Worm (Caenorhabditis elegans) whole organism, mixed stage, embryonic: ENCODE measurements around the gene col-87.

Experiments
- blmp-1 ChIP-seq: fragments of 150-350 bp; optimal IDR thresholded peaks from 2 replicates; lab custom pipeline; 2014; ENCODE audit warnings: missing biosample characterization, missing genetic modification characterization
- ceh-43 ChIP-seq: fragments of 200-800 bp; sonication (Bioruptor generic); optimal IDR thresholded peaks from 2 replicates; lab custom pipeline; 2018; ENCODE audit warnings: mild to moderate bottlenecking, missing genetic modification characterization, moderate library complexity, missing compliant biosample characterization
- elt-3 ChIP-seq: fragments of 150-350 bp; optimal IDR thresholded peaks from 2 replicates; lab custom pipeline; 2014; ENCODE audit warnings: missing biosample characterization, missing genetic modification characterization
- lsy-2 ChIP-seq: fragments of 150-350 bp; optimal IDR thresholded peaks from 2 replicates; lab custom pipeline; 2014; ENCODE audit warnings: missing biosample characterization, missing genetic modification characterization
- mep-1 ChIP-seq: fragments of 150-350 bp; optimal IDR thresholded peaks from 2 replicates; lab custom pipeline; 2017; ENCODE audit warnings: missing biosample characterization, missing genetic modification reagents, missing genetic modification characterization, inconsistent platforms
- mls-2 ChIP-seq: sonication (generic microtip); optimal IDR thresholded peaks from 2 replicates; lab custom pipeline; 2016; ENCODE audit warnings: mild to moderate bottlenecking, missing genetic modification characterization, moderate library complexity, missing compliant biosample characterization
- nhr-28 ChIP-seq: fragments of 150-350 bp; optimal IDR thresholded peaks from 2 replicates; lab custom pipeline; 2014; ENCODE audit warnings: missing biosample characterization, missing genetic modification characterization
- nhr-76 ChIP-seq: sonication (generic microtip); optimal IDR thresholded peaks from 2 replicates; lab custom pipeline; 2017; ENCODE audit warnings: missing biosample characterization, missing genetic modification characterization
- unc-39 ChIP-seq: fragments of 150-350 bp; optimal IDR thresholded peaks from 2 replicates; lab custom pipeline; 2014; ENCODE audit warnings: missing biosample characterization, missing genetic modification characterization
- unc-62 ChIP-seq: fragments of 150-350 bp; optimal IDR thresholded peaks from 2 replicates; lab custom pipeline; 2014; ENCODE audit warnings: missing biosample characterization, missing genetic modification reagents, missing genetic modification characterization
- zip-8 ChIP-seq: fragments of 150-350 bp; optimal IDR thresholded peaks from 2 replicates; lab custom pipeline; 2014; ENCODE audit warnings: missing biosample characterization, missing genetic modification characterization

ce11 chrII:14112842-14113241, 18.4 kb upstream of the col-87 start:
- TF ChIP-seq nhr-76 (tag; lab: Kevin White, UChicago) = no peak
- no peak for TF ChIP-seq unc-39 (tag; lab: Kevin White, UChicago)
- TF ChIP-seq unc-62 (GFP tag; lab: Kevin White, UChicago) = no peak
- TF ChIP-seq zip-8 = no peak
- TF ChIP-seq elt-3 (tag; lab: Kevin White, UChicago) = no peak
- no peak for TF ChIP-seq blmp-1 (tag; lab: Kevin White, UChicago)
- TF ChIP-seq lsy-2 = no peak
- TF ChIP-seq mep-1 = no peak
- TF ChIP-seq ceh-43 (GFP tag; lab: Kevin White, UChicago) = no peak
- no peak for TF ChIP-seq mls-2
- TF ChIP-seq nhr-28 (tag; lab: Kevin White, UChicago) = no peak
